Worm (Caenorhabditis elegans) whole organism, midembryonic: ENCODE data around the gene W04G3.5.

Source experiments
- cog-1 ChIP-seq: sonication (generic microtip); optimal IDR thresholded peaks from 2 replicates; lab custom pipeline; 2016; ENCODE audit warnings: missing genetic modification characterization, missing compliant biosample characterization
- klf-2 ChIP-seq: fragments of 200-800 bp; sonication (Bioruptor generic); conservative IDR thresholded peaks from 2 replicates; pipeline ENCODE4 v1.3.6; 2022; ENCODE audit warnings: missing genetic modification reagents, missing genetic modification characterization, missing compliant biosample characterization
- med-1 ChIP-seq: sonication (generic microtip); optimal IDR thresholded peaks from 2 replicates; lab custom pipeline; 2017; ENCODE audit warnings: missing genetic modification characterization, mild to moderate bottlenecking, missing compliant biosample characterization, antibody characterized with exemption, missing genetic modification reagents; ENCODE audit not compliant: insufficient read depth
- ztf-23 ChIP-seq: fragments of 200-800 bp; sonication (Bioruptor generic); IDR thresholded peaks from 2 replicates; pipeline ENCODE4 v1.3.6; 2022; ENCODE audit warnings: missing genetic modification reagents, missing genetic modification characterization, missing compliant biosample characterization

- TF ChIP-seq med-1 (GFP tag; lab: Kevin White, UChicago) = no peak
- no peak for TF ChIP-seq ztf-23 (GFP tag; lab: Robert Waterston, UW)
- no peak for TF ChIP-seq cog-1 (tag; lab: Kevin White, UChicago)
- TF ChIP-seq klf-2 (GFP tag; lab: Robert Waterston, UW) = no peak
Observed at ce11 chrX:11031869-11032268, 41.6 kb upstream of the W04G3.5 start.
